Worm (Caenorhabditis elegans) whole organism, young adult: ENCODE data around the gene fipr-6.

Experiments used
- B0035.1 ChIP-seq: sonication (generic microtip); optimal IDR thresholded peaks from 2 replicates; lab custom pipeline; 2016; ENCODE audit warnings: missing genetic modification characterization, mild to moderate bottlenecking, missing compliant biosample characterization, missing genotype, missing genetic modification reagents
- B0261.1 ChIP-seq: sonication (generic microtip); optimal IDR thresholded peaks from 2 replicates; lab custom pipeline; 2016; ENCODE audit warnings: mild to moderate bottlenecking, missing genetic modification characterization, moderate library complexity, missing compliant biosample characterization
- C06A6.2 ChIP-seq: fragments of 200-800 bp; sonication (Bioruptor generic); conservative IDR thresholded peaks from 2 replicates; pipeline ENCODE4 v1.3.6; 2022; ENCODE audit warnings: missing genetic modification characterization, missing compliant biosample characterization
- F10E7.11 ChIP-seq: sonication (generic microtip); optimal IDR thresholded peaks from 2 replicates; lab custom pipeline; 2017; ENCODE audit warnings: mild to moderate bottlenecking, missing genetic modification characterization, moderate library complexity, missing compliant biosample characterization
- F39B2.1 ChIP-seq: fragments of 200-800 bp; sonication (Bioruptor generic); IDR thresholded peaks from 2 replicates; pipeline ENCODE4 v1.3.6; 2022; ENCODE audit warnings: missing genetic modification reagents, missing genetic modification characterization, missing compliant biosample characterization
- F57C9.4 ChIP-seq: sonication (generic microtip); optimal IDR thresholded peaks from 2 replicates; lab custom pipeline; 2017; ENCODE audit warnings: mild to moderate bottlenecking, missing genetic modification characterization, missing compliant biosample characterization
- K11D2.4 ChIP-seq: fragments of 200-800 bp; sonication (Bioruptor generic); IDR thresholded peaks from 2 replicates; pipeline ENCODE4 v1.3.6; 2022; ENCODE audit warnings: missing genetic modification reagents, missing genetic modification characterization, missing compliant biosample characterization
- T07F8.4 ChIP-seq: sonication (generic microtip); optimal IDR thresholded peaks from 2 replicates; lab custom pipeline; 2016; ENCODE audit warnings: mild to moderate bottlenecking, missing genetic modification characterization, moderate library complexity, missing compliant biosample characterization
- Y67H2A.10 ChIP-seq: fragments of 200-800 bp; sonication (Bioruptor generic); conservative IDR thresholded peaks from 2 replicates; pipeline ENCODE4 v1.3.6; 2022; ENCODE audit warnings: missing genetic modification reagents, missing genetic modification characterization, missing compliant biosample characterization
- ama-1 ChIP-seq, 3 experiments: fragments of 150-350 bp in 1 of 3; sonication (generic microtip) in 2 of 3; optimal IDR thresholded peaks; 2 replicates each; lab custom pipeline; 2014 to 2018; ENCODE audit warnings: missing biosample characterization in 2 of 3, missing genetic modification characterization in 2 of 3, missing genetic modification reagents in 2 of 3
- aptf-2 ChIP-seq: fragments of 200-800 bp; sonication (Bioruptor generic); conservative IDR thresholded peaks from 2 replicates; pipeline ENCODE4 v1.3.6; 2022; ENCODE audit warnings: missing genetic modification reagents, missing genetic modification characterization, missing compliant biosample characterization
- attf-6 ChIP-seq: fragments of 200-800 bp; sonication (Bioruptor generic); IDR thresholded peaks from 2 replicates; pipeline ENCODE4 v1.3.6; 2022; ENCODE audit warnings: missing genetic modification reagents, missing genetic modification characterization, missing compliant biosample characterization
- cebp-1 ChIP-seq, 2 experiments: fragments of 200-800 bp in 1 of 2; sonication (Bioruptor generic) in 1 of 2; sonication (generic microtip) in 1 of 2; IDR thresholded peaks in 1 of 2; optimal IDR thresholded peaks in 1 of 2; 2 replicates each; pipeline versions ENCODE4 v1.3.6 to Lab custom; 2017 to 2022; ENCODE audit warnings: missing compliant biosample characterization in 2 of 2, missing genetic modification characterization in 2 of 2, mild to moderate bottlenecking in 1 of 2, missing genetic modification reagents in 1 of 2, moderate library complexity in 1 of 2
- cebp-2 ChIP-seq: fragments of 200-800 bp; sonication (Bioruptor generic); IDR thresholded peaks from 2 replicates; pipeline ENCODE4 v1.3.6; 2022; ENCODE audit warnings: missing genetic modification characterization, missing compliant biosample characterization
- ceh-100 ChIP-seq: fragments of 200-800 bp; sonication (Bioruptor generic); IDR thresholded peaks from 2 replicates; pipeline ENCODE4 v1.3.6; 2022; ENCODE audit warnings: missing genetic modification reagents, missing genetic modification characterization, missing compliant biosample characterization
- ceh-58 ChIP-seq: fragments of 200-800 bp; sonication (Bioruptor generic); IDR thresholded peaks from 2 replicates; pipeline ENCODE4 v1.3.6; 2022; ENCODE audit warnings: missing genetic modification characterization, missing compliant biosample characterization
- chd-7 ChIP-seq: sonication (generic microtip); optimal IDR thresholded peaks from 2 replicates; lab custom pipeline; 2016; ENCODE audit warnings: mild to moderate bottlenecking, missing genetic modification characterization, moderate library complexity, missing compliant biosample characterization
- dpl-1 ChIP-seq: fragments of 150-350 bp; optimal IDR thresholded peaks from 2 replicates; lab custom pipeline; 2014; ENCODE audit warnings: missing biosample characterization, missing genetic modification reagents, missing genetic modification characterization
- egl-44 ChIP-seq: fragments of 200-800 bp; sonication (Bioruptor generic); IDR thresholded peaks from 2 replicates; pipeline ENCODE4 v1.3.6; 2022; ENCODE audit warnings: missing genetic modification reagents, missing genetic modification characterization, missing compliant biosample characterization
- ekl-4 ChIP-seq: fragments of 200-800 bp; sonication (Bioruptor generic); IDR thresholded peaks from 2 replicates; pipeline ENCODE4 v1.3.6; 2022; ENCODE audit warnings: missing genetic modification reagents, missing genetic modification characterization, missing compliant biosample characterization
- ets-4 ChIP-seq: fragments of 200-800 bp; sonication (Bioruptor generic); optimal IDR thresholded peaks from 2 replicates; lab custom pipeline; 2018; ENCODE audit warnings: mild to moderate bottlenecking, missing genetic modification characterization, missing compliant biosample characterization
- him-1 ChIP-seq: sonication (generic microtip); optimal IDR thresholded peaks from 2 replicates; lab custom pipeline; 2016; ENCODE audit warnings: missing genotype, missing genetic modification reagents, missing genetic modification characterization, missing compliant biosample characterization
- hlh-12 ChIP-seq: sonication (generic microtip); optimal IDR thresholded peaks from 2 replicates; lab custom pipeline; 2016; ENCODE audit warnings: missing genetic modification characterization, missing compliant biosample characterization
- hlh-26 ChIP-seq: fragments of 200-800 bp; sonication (Bioruptor generic); conservative IDR thresholded peaks from 2 replicates; pipeline ENCODE4 v1.3.6; 2022; ENCODE audit warnings: missing genetic modification reagents, missing genetic modification characterization, missing compliant biosample characterization
- hmg-20 ChIP-seq: fragments of 200-800 bp; sonication (Bioruptor generic); IDR thresholded peaks from 2 replicates; pipeline ENCODE4 v1.3.6; 2022; ENCODE audit warnings: missing genetic modification reagents, missing genetic modification characterization, missing compliant biosample characterization
- let-526 ChIP-seq: fragments of 200-800 bp; sonication (Bioruptor generic); IDR thresholded peaks from 2 replicates; pipeline ENCODE4 v1.3.6; 2022; ENCODE audit warnings: missing genetic modification reagents, missing genetic modification characterization, missing compliant biosample characterization
- let-607 ChIP-seq, 2 experiments: fragments of 200-800 bp in 1 of 2; sonication (Bioruptor generic) in 1 of 2; sonication (generic microtip) in 1 of 2; optimal IDR thresholded peaks; 2 replicates each; lab custom pipeline; 2016 to 2018; ENCODE audit warnings: mild to moderate bottlenecking in 2 of 2, missing compliant biosample characterization in 2 of 2, missing genetic modification characterization in 2 of 2, moderate library complexity in 2 of 2, missing genotype in 1 of 2
- lin-35 ChIP-seq, 3 experiments: fragments of 150-350 bp in 2 of 3; sonication (generic microtip) in 1 of 3; optimal IDR thresholded peaks; 2 replicates each; lab custom pipeline; 2014 to 2018; ENCODE audit warnings: missing biosample characterization in 3 of 3, missing genetic modification characterization in 3 of 3, missing genetic modification reagents in 3 of 3
- madf-6 ChIP-seq: fragments of 200-800 bp; sonication (Bioruptor generic); IDR thresholded peaks from 2 replicates; pipeline ENCODE4 v1.3.6; 2022; ENCODE audit warnings: missing genetic modification reagents, missing genetic modification characterization, missing compliant biosample characterization
- mel-28 ChIP-seq: sonication (generic microtip); optimal IDR thresholded peaks from 2 replicates; lab custom pipeline; 2016; ENCODE audit warnings: borderline replicate concordance, mild to moderate bottlenecking, missing genetic modification characterization, missing compliant biosample characterization
- nfya-1 ChIP-seq: sonication (generic microtip); optimal IDR thresholded peaks from 2 replicates; lab custom pipeline; 2017; ENCODE audit warnings: antibody characterized with exemption, missing compliant biosample characterization, missing genetic modification characterization, borderline replicate concordance; ENCODE audit not compliant: insufficient read depth
- nfyb-1 ChIP-seq: fragments of 200-800 bp; sonication (Bioruptor generic); IDR thresholded peaks from 2 replicates; pipeline ENCODE4 v1.3.6; 2022; ENCODE audit warnings: missing genetic modification reagents, missing genetic modification characterization, missing compliant biosample characterization
- pha-4 ChIP-seq: fragments of 150-350 bp; sonication (generic microtip); optimal IDR thresholded peaks from 2 replicates; lab custom pipeline; 2014; ENCODE audit warnings: missing biosample characterization, missing genetic modification reagents, missing genetic modification characterization
- repo-1 ChIP-seq: sonication (generic microtip); optimal IDR thresholded peaks from 2 replicates; lab custom pipeline; 2017; ENCODE audit warnings: mild to moderate bottlenecking, missing genetic modification characterization, missing compliant biosample characterization
- rpc-1 ChIP-seq, 2 experiments: fragments of 150-350 bp in 1 of 2; sonication (generic microtip) in 1 of 2; optimal IDR thresholded peaks; 2 replicates each; lab custom pipeline; 2014 to 2018; ENCODE audit warnings: missing biosample characterization in 1 of 2, missing genetic modification characterization in 1 of 2, missing genetic modification reagents in 1 of 2, missing genotype in 1 of 2
- sdz-38 ChIP-seq: sonication (generic microtip); optimal IDR thresholded peaks from 2 replicates; lab custom pipeline; 2016; ENCODE audit warnings: missing genotype, missing genetic modification characterization, missing compliant biosample characterization
- sea-2 ChIP-seq: fragments of 200-800 bp; sonication (Bioruptor generic); IDR thresholded peaks from 2 replicates; pipeline ENCODE4 v1.3.6; 2022; ENCODE audit warnings: missing genetic modification characterization, missing compliant biosample characterization
- snpc-1.1 ChIP-seq: sonication (generic microtip); optimal IDR thresholded peaks from 2 replicates; lab custom pipeline; 2017; ENCODE audit warnings: missing genetic modification characterization, mild to moderate bottlenecking, missing compliant biosample characterization, antibody characterized with exemption, moderate library complexity, missing genotype, missing genetic modification reagents; ENCODE audit not compliant: insufficient read depth
- tbp1 ChIP-seq: fragments of 200-800 bp; sonication (Bioruptor generic); optimal IDR thresholded peaks from 2 replicates; lab custom pipeline; 2018; ENCODE audit warnings: mild to moderate bottlenecking, missing genetic modification characterization, missing compliant biosample characterization
- tlf-1 ChIP-seq: fragments of 200-800 bp; sonication (Bioruptor generic); optimal IDR thresholded peaks from 2 replicates; lab custom pipeline; 2018; ENCODE audit warnings: mild to moderate bottlenecking, missing genetic modification characterization, missing compliant biosample characterization
- unc-130 ChIP-seq: sonication (generic microtip); optimal IDR thresholded peaks from 2 replicates; lab custom pipeline; 2016; ENCODE audit warnings: missing genetic modification reagents, missing genetic modification characterization, missing compliant biosample characterization
- unc-62 ChIP-seq: fragments of 150-350 bp; optimal IDR thresholded peaks from 2 replicates; lab custom pipeline; 2014; ENCODE audit warnings: missing biosample characterization, missing genetic modification reagents, missing genetic modification characterization
- xnd-1 ChIP-seq: sonication (generic microtip); optimal IDR thresholded peaks from 2 replicates; lab custom pipeline; 2016; ENCODE audit warnings: missing genotype, missing genetic modification reagents, missing genetic modification characterization, missing compliant biosample characterization
- ztf-3 ChIP-seq: fragments of 200-800 bp; sonication (Bioruptor generic); optimal IDR thresholded peaks from 2 replicates; lab custom pipeline; 2018; ENCODE audit warnings: mild to moderate bottlenecking, missing genetic modification characterization, missing compliant biosample characterization

fipr-6 gene

DNA sequence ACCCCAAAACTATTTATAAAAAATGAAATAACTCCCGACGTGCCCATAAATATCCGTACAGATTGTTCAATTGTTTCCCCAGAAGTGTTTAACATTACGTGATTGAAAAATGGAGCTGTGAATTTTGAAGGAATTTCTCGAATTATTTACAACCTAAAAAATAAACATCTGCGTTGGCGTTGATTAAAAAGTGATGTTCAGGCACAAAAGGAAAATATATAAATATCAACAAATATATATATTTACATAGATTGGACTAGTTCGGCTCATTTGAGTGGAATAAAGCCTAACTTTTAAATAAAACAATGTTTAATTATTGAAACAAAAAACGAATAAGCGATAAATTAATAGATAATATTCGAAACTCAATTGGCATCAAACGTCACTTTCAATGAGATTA lies 29.4 kb downstream of the fipr-6 start, which contains the start of gene sri-18:
Gene sri-18, minus strand, starts transcription at position 101 of the 400 bp plus-strand sequence.
- no peak for TF ChIP-seq sea-2 (GFP tag; lab: Robert Waterston, UW)
- TF ChIP-seq nfyb-1 (GFP tag; lab: Robert Waterston, UW), result no peak
- no peak for TF ChIP-seq tlf-1 (GFP tag; lab: Kevin White, UChicago)
- TF ChIP-seq F10E7.11 (tag; lab: Kevin White, UChicago), result no peak
- no peak for TF ChIP-seq B0261.1 (tag; lab: Kevin White, UChicago)
- no peak for TF ChIP-seq xnd-1 (tag; lab: Kevin White, UChicago)
- TF ChIP-seq aptf-2, result no peak
- TF ChIP-seq unc-130 (GFP tag; lab: Kevin White, UChicago), result no peak
- TF ChIP-seq hlh-26 (GFP tag; lab: Robert Waterston, UW), result no peak
- no peak for TF ChIP-seq pha-4 (tag; lab: Kevin White, UChicago)
- TF ChIP-seq attf-6, result no peak
- TF ChIP-seq hmg-20, result no peak
- TF ChIP-seq ceh-100 (GFP tag; lab: Robert Waterston, UW), result no peak
- TF ChIP-seq nfya-1 (tag; lab: Kevin White, UChicago), result no peak
- TF ChIP-seq repo-1 (tag; lab: Kevin White, UChicago), result no peak
- TF ChIP-seq ekl-4, result no peak

DNA sequence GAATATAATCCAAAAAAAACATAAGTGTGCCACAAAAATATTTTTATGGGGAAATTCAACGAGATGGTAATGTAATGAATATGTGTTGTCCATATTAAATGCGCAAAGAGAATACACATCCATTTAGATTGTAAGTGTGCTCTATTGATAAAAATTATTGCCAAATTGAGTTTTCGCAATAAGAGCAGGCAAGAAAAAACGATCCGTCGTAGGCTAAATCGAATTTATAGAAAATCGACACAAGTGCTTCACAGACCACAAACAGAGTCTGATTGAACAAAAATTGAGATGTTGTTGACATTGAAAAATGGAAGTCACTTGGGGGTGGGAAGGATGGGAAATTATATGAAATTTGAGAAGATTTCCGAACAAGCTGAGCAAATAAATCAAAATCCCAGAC lies 34.0 kb downstream of the fipr-6 start:
- TF ChIP-seq mel-28 (tag; lab: Kevin White, UChicago), result no peak
- no peak for TF ChIP-seq ceh-58 (GFP tag; lab: Robert Waterston, UW)
- no peak for TF ChIP-seq ets-4 (GFP tag; lab: Kevin White, UChicago)
- no peak for TF ChIP-seq cebp-1 (GFP tag; IDR thresholded peaks at IDR 0.05; lab: Robert Waterston, UW)
- TF ChIP-seq cebp-1 (tag; optimal IDR thresholded peaks at IDR 0.05; lab: Kevin White, UChicago), result no peak
- no peak for TF ChIP-seq ztf-3 (GFP tag; lab: Kevin White, UChicago)
- TF ChIP-seq unc-62 (GFP tag; lab: Kevin White, UChicago), result no peak
- TF ChIP-seq F10E7.11 (tag; lab: Kevin White, UChicago), result no peak
- TF ChIP-seq K11D2.4 (GFP tag; lab: Robert Waterston, UW), result no peak
- no peak for TF ChIP-seq ceh-100 (GFP tag; lab: Robert Waterston, UW)
- TF ChIP-seq dpl-1 (GFP tag; lab: Kevin White, UChicago), result no peak
- no peak for TF ChIP-seq cebp-2 (GFP tag; lab: Robert Waterston, UW)
- TF ChIP-seq let-526, result no peak
- TF ChIP-seq him-1, result no peak
- TF ChIP-seq F39B2.1 (GFP tag; lab: Robert Waterston, UW), result no peak
- no peak for TF ChIP-seq sdz-38
- no peak for TF ChIP-seq hmg-20
- no peak for TF ChIP-seq hlh-26 (GFP tag; lab: Robert Waterston, UW)

DNA sequence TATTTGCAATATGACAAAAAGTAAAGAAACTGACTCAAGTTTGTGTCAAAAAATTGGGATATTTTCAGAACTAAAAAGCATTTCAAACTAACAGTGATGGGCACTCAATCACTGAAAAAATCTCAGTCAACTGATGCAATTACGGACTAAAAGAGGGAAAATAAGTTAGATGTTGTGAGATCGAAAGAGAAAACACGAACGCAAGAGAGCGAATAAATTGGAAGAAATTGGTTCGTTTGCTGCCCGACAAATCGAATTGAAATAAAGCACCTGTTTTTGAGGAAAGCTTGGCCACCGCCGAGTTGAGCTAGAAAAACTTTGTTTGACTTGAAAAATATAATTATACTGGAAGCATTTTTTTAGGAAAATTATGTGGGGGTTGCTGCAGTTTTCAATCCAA lies 35.0 kb downstream of the fipr-6 start:
- TF ChIP-seq ama-1 (optimal IDR thresholded peaks at IDR 0.05; lab: Kevin White, UChicago), result no peak
- TF ChIP-seq ama-1 (GFP tag; optimal IDR thresholded peaks at IDR 0.05; lab: Kevin White, UChicago), result no peak
- no peak for TF ChIP-seq lin-35 (GFP tag; optimal IDR thresholded peaks at IDR 0.05; lab: Kevin White, UChicago)
- TF ChIP-seq C06A6.2, result no peak
- no peak for TF ChIP-seq madf-6

DNA sequence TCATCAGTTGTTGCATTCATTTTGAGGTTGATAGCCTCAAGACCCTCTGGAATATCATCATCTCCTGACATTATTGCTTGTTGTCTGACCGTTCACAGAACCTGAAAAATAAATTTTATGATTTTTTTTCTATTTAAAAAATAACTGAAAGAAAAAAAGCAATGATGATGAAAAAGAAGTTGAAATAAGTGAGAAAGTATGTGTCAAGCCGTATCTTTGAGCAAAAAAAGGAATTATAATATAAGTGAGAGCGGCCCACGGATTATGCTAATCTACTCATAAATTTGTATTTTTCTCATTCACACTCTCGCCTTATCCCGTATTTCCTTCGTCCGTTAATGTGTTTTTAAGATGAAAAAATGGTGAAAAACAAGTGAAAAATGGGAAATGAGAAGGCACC lies 39.2 kb downstream of the fipr-6 start, which contains the start of gene ric-4:
Gene ric-4, minus strand, starts transcription at position 101 of the 400 bp plus-strand sequence.
- TF ChIP-seq Y67H2A.10 (GFP tag; lab: Robert Waterston, UW) (no peak), chd-7 (tag; lab: Kevin White, UChicago) (no peak), F57C9.4 (tag; lab: Kevin White, UChicago) (no peak), snpc-1.1 (tag; lab: Kevin White, UChicago) (no peak), egl-44 (no peak), let-607 (tag; optimal IDR thresholded peaks at IDR 0.05; lab: Kevin White, UChicago) (no peak), hlh-12 (tag; lab: Kevin White, UChicago) (no peak), B0035.1 (no peak), ceh-100 (GFP tag; lab: Robert Waterston, UW) (no peak), T07F8.4 (tag; lab: Kevin White, UChicago) (no peak), tbp1 (GFP tag; lab: Kevin White, UChicago) (no peak), rpc-1 (optimal IDR thresholded peaks at IDR 0.05; lab: Kevin White, UChicago) (no peak), rpc-1 (tag; optimal IDR thresholded peaks at IDR 0.05; lab: Kevin White, UChicago) (no peak)
